Fruit fly (Drosophila melanogaster): ENCODE data around the gene emei.

Gene emei

DNA sequence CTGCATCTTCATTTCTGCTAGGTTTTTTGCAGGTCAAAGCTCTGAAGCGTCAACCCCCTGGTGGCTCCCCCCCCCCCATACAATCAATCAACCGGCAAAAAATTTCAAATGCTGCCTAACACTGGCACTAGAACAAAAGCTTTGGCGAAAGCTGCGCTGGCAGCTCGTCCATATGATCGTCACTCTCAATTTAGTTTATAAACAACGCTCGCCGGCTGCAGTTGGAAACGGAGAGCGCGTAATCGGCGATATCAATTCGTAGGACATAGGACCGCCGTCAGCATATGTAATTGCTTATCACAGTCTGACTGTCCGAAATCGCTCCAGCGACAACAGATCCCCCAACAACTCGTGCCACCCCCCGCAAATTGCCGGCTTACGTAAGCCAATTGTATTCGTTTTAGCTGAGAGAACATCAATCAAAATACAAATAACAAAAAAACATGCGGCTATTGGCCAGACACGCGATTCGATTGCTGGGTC, 39.1 kb upstream of the emei start, which contains the start of gene Mocs1 (continued):
- peak in 1 of 2 experiments; percentile 6 for TF ChIP-seq Trl (optimal IDR thresholded peaks at IDR 0.05)
- TF ChIP-seq Trl (GFP tag; optimal IDR thresholded peaks at IDR 0.05), result no peak
- no peak for TF ChIP-seq sens (GFP tag)
- no peak for TF ChIP-seq Ravus (GFP tag; IDR thresholded peaks at IDR 0.05)
- TF ChIP-seq PHDP (tag; optimal IDR thresholded peaks at IDR 0.05), result peak; percentile 2
- TF ChIP-seq gsb-n (tag; optimal IDR thresholded peaks at IDR 0.05), result no peak
- TF ChIP-seq CG13894 (tag; optimal IDR thresholded peaks at IDR 0.05), result no peak
- no peak for TF ChIP-seq CG6272 (GFP tag; IDR thresholded peaks at IDR 0.05)
- TF ChIP-seq Oaz (GFP tag; IDR thresholded peaks at IDR 0.05), result no peak
- TF ChIP-seq CG17568 (GFP tag; optimal IDR thresholded peaks at IDR 0.05), result no peak
- TF ChIP-seq CG15073 (GFP tag; optimal IDR thresholded peaks at IDR 0.05), result no peak
- TF ChIP-seq nerfin-1 (tag; optimal IDR thresholded peaks at IDR 0.05), result no peak
- TF ChIP-seq CG17829 (tag; optimal IDR thresholded peaks at IDR 0.05), result no peak
- no peak for TF ChIP-seq CG12391 (tag; optimal IDR thresholded peaks at IDR 0.05)
- TF ChIP-seq vfl (GFP tag; optimal IDR thresholded peaks at IDR 0.05), result no peak
- TF ChIP-seq ab (GFP tag; optimal IDR thresholded peaks at IDR 0.05), result no peak
- no peak for TF ChIP-seq Hsf (GFP tag; optimal IDR thresholded peaks at IDR 0.05)
- no peak for TF ChIP-seq CG15011 (GFP tag; optimal IDR thresholded peaks at IDR 0.05)
- no peak for TF ChIP-seq CG6791 (GFP tag; IDR thresholded peaks at IDR 0.05; ENCODE audit: partially characterized antibody)
- no peak for TF ChIP-seq Oli (tag; optimal IDR thresholded peaks at IDR 0.05)
- no peak for TF ChIP-seq pfk (GFP tag; optimal IDR thresholded peaks at IDR 0.05)
- TF ChIP-seq CG17802 (tag; optimal IDR thresholded peaks at IDR 0.05), result no peak
- no peak for TF ChIP-seq Fer3 (tag; optimal IDR thresholded peaks at IDR 0.05)
- TF ChIP-seq Ptx1 (GFP tag; IDR thresholded peaks at IDR 0.05), result no peak
- no peak for TF ChIP-seq Atf-2 (GFP tag; optimal IDR thresholded peaks at IDR 0.05)
- no peak for TF ChIP-seq HLH3B (GFP tag; IDR thresholded peaks at IDR 0.05)
- no peak for TF ChIP-seq fd64A (GFP tag; optimal IDR thresholded peaks at IDR 0.05)
- peak; percentile 17 for TF ChIP-seq grau (tag; optimal IDR thresholded peaks at IDR 0.05)
- no peak for TF ChIP-seq HmgD (GFP tag; optimal IDR thresholded peaks at IDR 0.05)
- TF ChIP-seq jing (GFP tag; optimal IDR thresholded peaks at IDR 0.05), result no peak
- TF ChIP-seq CG18011 (GFP tag; optimal IDR thresholded peaks at IDR 0.05), result no peak
- no peak for TF ChIP-seq ems (GFP tag; optimal IDR thresholded peaks at IDR 0.05)
- TF ChIP-seq Chrac-16 (GFP tag; optimal IDR thresholded peaks at IDR 0.05), result no peak
- peak; percentile 41 for TF ChIP-seq pzg (GFP tag; optimal IDR thresholded peaks at IDR 0.05)
- no peak for TF ChIP-seq cato (GFP tag; optimal IDR thresholded peaks at IDR 0.05; ENCODE audit: borderline replicate concordance)
- peak; percentile 7 for TF ChIP-seq CG2678 (tag; optimal IDR thresholded peaks at IDR 0.05)
- no peak for TF ChIP-seq zf30C (GFP tag; optimal IDR thresholded peaks at IDR 0.05)
- no peak for TF ChIP-seq CG11398 (GFP tag; optimal IDR thresholded peaks at IDR 0.05)
- no peak for TF ChIP-seq CG11093 (GFP tag; IDR thresholded peaks at IDR 0.05)
- TF ChIP-seq CG18619 (GFP tag; optimal IDR thresholded peaks at IDR 0.05), result no peak
- no peak for TF ChIP-seq org-1 (GFP tag; optimal IDR thresholded peaks at IDR 0.05)
- TF ChIP-seq ara (GFP tag; IDR thresholded peaks at IDR 0.05), result no peak
- TF ChIP-seq mld (GFP tag; IDR thresholded peaks at IDR 0.05; ENCODE audit: partially characterized antibody), result no peak
- TF ChIP-seq ranshi (GFP tag; IDR thresholded peaks at IDR 0.05), result peak; percentile 19; the same call in 1 of the 2 replicates
- TF ChIP-seq bowl (GFP tag; IDR thresholded peaks at IDR 0.05), result no peak
- peak; percentile 6 for TF ChIP-seq CG18599 (GFP tag; optimal IDR thresholded peaks at IDR 0.05)
- TF ChIP-seq gcm2 (GFP tag; optimal IDR thresholded peaks at IDR 0.05), result no peak
- no peak for TF ChIP-seq Nf-YB (GFP tag; optimal IDR thresholded peaks at IDR 0.05)
- no peak for TF ChIP-seq CG15479 (GFP tag; optimal IDR thresholded peaks at IDR 0.05)
- TF ChIP-seq D19B (GFP tag; optimal IDR thresholded peaks at IDR 0.05), result no peak
- TF ChIP-seq CG12219 (GFP tag; optimal IDR thresholded peaks at IDR 0.05), result no peak
- TF ChIP-seq z (GFP tag; IDR thresholded peaks at IDR 0.05), result no peak
